Worm (Caenorhabditis elegans): ENCODE measurements around the gene fipr-18.

The fipr-18 gene

DNA sequence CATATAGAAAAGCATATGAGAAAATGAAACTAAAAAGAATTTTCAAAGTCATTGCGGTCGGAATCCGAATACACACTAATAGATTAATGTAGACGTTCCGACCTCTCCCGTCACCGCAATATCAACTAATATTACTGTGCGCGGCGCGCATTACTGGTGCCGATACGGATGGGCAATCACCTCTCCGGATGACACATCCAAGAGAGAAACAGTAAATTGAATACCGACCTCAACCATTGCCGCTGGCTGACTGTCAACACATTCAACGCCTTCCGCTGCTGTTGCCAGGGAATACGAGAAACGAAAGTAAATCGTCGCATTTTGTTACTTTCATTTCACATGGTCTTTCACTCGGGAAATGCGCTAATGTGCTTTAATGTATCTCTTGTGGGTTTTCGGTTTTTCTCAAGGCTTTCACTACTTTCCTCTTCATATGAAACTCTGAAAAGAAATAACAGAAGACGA is 35.8 kb downstream of the fipr-18 start:
- TF ChIP-seq W03F9.2 (tag; optimal IDR thresholded peaks at IDR 0.05), result no peak
- TF ChIP-seq him-1 (tag; optimal IDR thresholded peaks at IDR 0.05), result no peak
- no peak for TF ChIP-seq dao-5 (tag; optimal IDR thresholded peaks at IDR 0.05)

DNA sequence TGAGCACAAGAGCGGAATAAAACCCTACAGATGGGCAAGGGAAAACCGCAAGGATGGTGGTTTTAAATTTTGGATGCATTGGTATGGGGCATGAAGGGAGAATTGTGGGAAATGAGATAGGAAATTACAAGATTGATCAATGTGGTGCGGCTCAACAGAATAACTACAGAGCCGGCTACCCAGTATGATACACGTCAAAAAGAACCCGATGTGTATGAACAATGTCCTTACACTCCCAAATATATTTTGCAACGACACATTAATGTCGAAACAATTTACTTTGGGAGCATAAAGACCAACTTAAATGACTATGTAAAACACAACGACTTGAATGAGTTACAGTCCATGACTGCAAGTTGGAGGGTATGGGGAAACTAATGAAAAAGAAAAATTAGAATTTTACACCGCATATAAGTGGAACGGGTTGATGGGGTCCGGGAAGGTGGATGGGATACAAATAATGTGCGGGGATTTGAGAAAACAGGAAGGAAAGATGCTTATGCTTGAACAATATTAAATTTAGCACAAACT is 36.6 kb downstream of the fipr-18 start:
- TF ChIP-seq W03F9.2 (tag; optimal IDR thresholded peaks at IDR 0.05) (no peak), him-1 (tag; optimal IDR thresholded peaks at IDR 0.05) (no peak), dao-5 (tag; optimal IDR thresholded peaks at IDR 0.05) (peak; percentile 30)

DNA sequence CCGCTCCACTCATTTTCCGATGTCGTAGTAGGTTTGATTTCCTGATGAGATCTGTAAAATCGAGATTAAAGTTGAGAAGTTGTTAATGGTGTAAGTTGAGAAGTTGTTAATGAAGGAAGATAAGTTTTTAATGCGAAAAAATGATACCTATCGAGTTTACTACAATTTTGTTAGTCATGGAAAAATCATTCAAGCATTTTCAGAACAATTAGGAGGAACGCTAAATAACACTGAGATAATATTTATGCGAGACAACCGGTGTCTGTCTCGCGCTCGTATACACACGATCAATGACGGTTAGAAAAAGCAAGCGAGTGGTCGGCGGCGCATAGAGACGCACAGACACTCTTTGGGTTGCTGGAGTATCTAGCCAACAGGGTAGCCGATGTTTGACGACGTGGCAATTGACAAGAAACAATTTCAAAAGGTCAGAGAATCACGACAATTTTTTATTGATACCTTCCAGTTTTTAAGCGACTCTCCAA is 38.7 kb downstream of the fipr-18 start, which contains the start of gene cgh-1:
Gene cgh-1 (minus strand): TSS at position 51 of the 485 bp plus-strand sequence.
- no peak for TF ChIP-seq him-1 (tag; optimal IDR thresholded peaks at IDR 0.05)
- TF ChIP-seq W03F9.2 (tag; optimal IDR thresholded peaks at IDR 0.05), result no peak
- no peak for TF ChIP-seq dao-5 (tag; optimal IDR thresholded peaks at IDR 0.05)

- TF ChIP-seq him-1 (tag; optimal IDR thresholded peaks at IDR 0.05) (no peak), W03F9.2 (tag; optimal IDR thresholded peaks at IDR 0.05) (peak; percentile 86)
Observed at ce11 chrIII:7498346-7498745, 39.2 kb downstream of the fipr-18 start.

- TF ChIP-seq W03F9.2 (tag; optimal IDR thresholded peaks at IDR 0.05) (peak; percentile 83), him-1 (tag; optimal IDR thresholded peaks at IDR 0.05) (peak; percentile 24), dao-5 (tag; optimal IDR thresholded peaks at IDR 0.05) (no peak)
Observed at ce11 chrIII:7499421-7499902, 40.3 kb downstream of the fipr-18 start, which contains the start of the genes C07H6.9 and sap-140. Gene C07H6.9, minus strand, starts transcription at chrIII:7499471. Gene sap-140, plus strand, starts transcription at chrIII:7499738.

DNA sequence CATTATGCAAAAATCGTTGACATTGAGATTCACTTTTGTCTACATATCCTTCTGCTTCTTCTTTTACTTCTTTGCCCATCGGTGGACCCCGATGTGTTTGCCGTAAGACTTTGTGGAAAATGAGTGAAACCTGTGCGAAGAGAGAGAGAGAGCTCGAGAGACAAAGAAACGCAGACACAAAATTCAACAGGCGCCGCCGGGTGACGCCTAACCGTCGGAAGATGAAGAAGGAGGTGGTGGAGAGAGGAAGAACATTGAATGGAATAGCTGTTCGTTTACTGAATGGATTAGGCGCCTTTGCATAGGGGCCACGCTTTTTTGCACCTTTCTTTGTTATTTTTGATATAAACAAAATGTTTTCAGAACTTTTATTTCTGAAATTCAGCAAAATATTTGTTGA is 47.9 kb downstream of the fipr-18 start:
- TF ChIP-seq dao-5 (tag; optimal IDR thresholded peaks at IDR 0.05) (no peak), W03F9.2 (tag; optimal IDR thresholded peaks at IDR 0.05) (no peak), him-1 (tag; optimal IDR thresholded peaks at IDR 0.05) (no peak)

DNA sequence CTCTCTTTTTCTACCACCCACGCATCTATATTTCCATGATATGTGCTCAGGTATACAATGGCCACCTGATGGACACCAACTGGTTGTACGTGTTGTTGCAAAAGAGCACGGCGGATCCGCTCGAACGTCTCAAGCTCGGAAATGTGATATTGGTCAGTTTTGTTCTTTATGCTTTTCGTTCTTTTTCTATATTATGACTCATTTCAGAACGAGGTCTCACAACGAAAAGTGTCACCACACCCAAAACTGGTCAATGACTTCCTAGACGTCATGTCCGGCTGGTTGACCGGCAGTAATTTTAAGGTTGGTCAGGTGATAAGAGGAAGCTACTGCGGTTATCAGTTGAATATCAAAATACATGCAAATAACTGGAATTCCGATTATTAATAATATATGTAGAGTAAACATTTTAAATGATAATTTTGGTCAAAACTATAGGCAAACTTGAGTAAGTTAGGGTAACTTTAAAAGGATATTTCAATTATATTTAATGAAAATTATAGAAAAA is 49.1 kb downstream of the fipr-18 start, which contains the start of gene cls-1:
Gene cls-1 (plus strand): TSS at position 51 of the 508 bp plus-strand sequence.
- TF ChIP-seq him-1 (tag; optimal IDR thresholded peaks at IDR 0.05) (no peak), dao-5 (tag; optimal IDR thresholded peaks at IDR 0.05) (no peak), W03F9.2 (tag; optimal IDR thresholded peaks at IDR 0.05) (no peak)

All from whole organism, L4/young adult.